Fruit fly (Drosophila melanogaster) whole organism, adult: Measurements from ENCODE around the gene AGO2.

Experiments
- CG11617 ChIP-seq: fragments of 200-800 bp; sonication (Bioruptor generic); optimal IDR thresholded peaks from 2 replicates; lab custom pipeline; 2017; ENCODE audit warnings: mild to moderate bottlenecking, missing biosample characterization, missing genetic modification reagents, missing genetic modification characterization
- CG1620 ChIP-seq: fragments of 200-800 bp; sonication (Bioruptor generic); optimal IDR thresholded peaks from 2 replicates; lab custom pipeline; 2016; ENCODE audit warnings: missing biosample characterization, missing genetic modification characterization
- CG7045 ChIP-seq: fragments of 200-800 bp; sonication (Bioruptor generic); optimal IDR thresholded peaks from 2 replicates; lab custom pipeline; 2017; ENCODE audit warnings: missing biosample characterization, mild to moderate bottlenecking, missing genetic modification characterization
- Crg-1 ChIP-seq: fragments of 200-800 bp; sonication (Bioruptor generic); optimal IDR thresholded peaks from 2 replicates; lab custom pipeline; 2016; ENCODE audit warnings: missing biosample characterization, missing genetic modification characterization
- Hr96 ChIP-seq: fragments of 200-800 bp; sonication (Bioruptor generic); optimal IDR thresholded peaks from 2 replicates; lab custom pipeline; 2016; ENCODE audit warnings: missing biosample characterization, missing genetic modification characterization
- Mnt ChIP-seq: fragments of 200-800 bp; sonication (Bioruptor generic); optimal IDR thresholded peaks from 2 replicates; lab custom pipeline; 2016; ENCODE audit warnings: missing biosample characterization, mild to moderate bottlenecking, missing genetic modification characterization
- bab1 ChIP-seq: fragments of 200-800 bp; sonication (Bioruptor generic); optimal IDR thresholded peaks from 3 replicates; lab custom pipeline; 2019; ENCODE audit warnings: missing biosample characterization, mild to moderate bottlenecking, missing genetic modification characterization, moderate library complexity
- kay ChIP-seq: fragments of 200-800 bp; sonication (Bioruptor generic); peaks from one replicate; lab custom pipeline; 2016; ENCODE audit warnings: missing biosample characterization, missing genetic modification characterization, borderline replicate concordance
- ovo ChIP-seq: fragments of 200-800 bp; sonication (Bioruptor generic); optimal IDR thresholded peaks from 2 replicates; lab custom pipeline; 2016; ENCODE audit warnings: missing biosample characterization, missing genetic modification characterization
- pad ChIP-seq: fragments of 200-800 bp; sonication (Bioruptor generic); optimal IDR thresholded peaks from 3 replicates; lab custom pipeline; 2017; ENCODE audit warnings: missing biosample characterization, missing genetic modification characterization, mild to moderate bottlenecking, moderate library complexity, missing genetic modification reagents
- tj ChIP-seq: fragments of 200-800 bp; sonication (Bioruptor generic); optimal IDR thresholded peaks from 3 replicates; lab custom pipeline; 2017; ENCODE audit warnings: missing biosample characterization, mild to moderate bottlenecking, missing genetic modification characterization, moderate library complexity
- toe ChIP-seq: fragments of 200-800 bp; sonication (Bioruptor generic); optimal IDR thresholded peaks from 2 replicates; lab custom pipeline; 2016; ENCODE audit warnings: missing biosample characterization, missing genetic modification characterization

DNA sequence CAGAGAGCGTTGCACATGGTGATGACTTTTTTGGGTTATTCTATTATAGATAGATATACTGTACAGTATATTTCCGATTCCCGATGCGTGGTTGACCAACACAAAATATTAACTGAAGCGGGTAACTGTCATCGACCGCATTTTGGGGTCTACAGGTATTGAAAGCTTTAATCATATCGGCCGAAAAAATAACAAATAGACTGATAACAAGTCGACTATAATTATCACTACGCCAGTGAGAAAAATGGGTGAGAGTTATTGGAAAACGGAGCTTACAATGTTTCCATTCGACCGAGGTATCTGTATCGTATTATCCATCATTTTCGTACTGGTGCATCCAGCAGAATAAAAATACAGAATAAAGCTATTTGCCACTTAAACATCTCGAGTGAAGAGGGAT is 35.6 kb upstream of the AGO2 start:
- no peak for TF ChIP-seq ovo
- no peak for TF ChIP-seq toe (GFP tag; lab: Kevin White, UChicago)
- TF ChIP-seq CG11617 (GFP tag; lab: Kevin White, UChicago) = no peak
- TF ChIP-seq tj = no peak
- TF ChIP-seq Mnt (GFP tag; lab: Kevin White, UChicago) = peak; percentile 35
- TF ChIP-seq pad = no peak
- TF ChIP-seq bab1 (GFP tag; lab: Kevin White, UChicago) = no peak
- no peak for TF ChIP-seq CG1620 (GFP tag; lab: Kevin White, UChicago)
- TF ChIP-seq Crg-1 (GFP tag; lab: Kevin White, UChicago) = no peak
- TF ChIP-seq Hr96 (GFP tag; lab: Kevin White, UChicago) = no peak
- no peak for TF ChIP-seq CG7045 (GFP tag; lab: Kevin White, UChicago)
- TF ChIP-seq kay (GFP tag; lab: Kevin White, UChicago) = peak; percentile 8
